Worm (Caenorhabditis elegans) whole organism, L4/young adult: ENCODE results near the gene C28H8.8.

Source experiments
- W03F9.2 ChIP-seq: fragments of 150-350 bp; optimal IDR thresholded peaks from 2 replicates; lab custom pipeline; 2014; ENCODE audit warnings: missing biosample characterization, missing genetic modification characterization
- dao-5 ChIP-seq: sonication (generic microtip); optimal IDR thresholded peaks from 2 replicates; lab custom pipeline; 2016; ENCODE audit warnings: missing genotype, missing genetic modification characterization, moderate library complexity, missing compliant biosample characterization

- TF ChIP-seq dao-5 (tag; lab: Kevin White, UChicago): no peak
- no peak for TF ChIP-seq W03F9.2 (tag; lab: Kevin White, UChicago)
Measured at ce11 chrIII:5936992-5937391, 48.4 kb upstream of the C28H8.8 start, which contains the start of gene EGAP1.1.
